Fruit fly (Drosophila melanogaster) ovary, adult (tissue): ENCODE data around the gene plh.
A peak's percentile ranks its signal among the peaks of the same experiment; 100 is the strongest.

ENCODE experiments used
- CG17801 ChIP-seq: fragments of 200-800 bp; optimal IDR thresholded peaks from 2 replicates; lab custom pipeline; 2019; ENCODE audit warnings: missing biosample characterization, mild to moderate bottlenecking, missing genetic modification characterization, moderate library complexity; ENCODE audit not compliant: partially characterized antibody

The plh gene

dm6 chr3R:4997399-4998203 is 13.2 kb downstream of the plh start:
- peak; percentile 65 for TF ChIP-seq CG17801

- no peak for TF ChIP-seq CG17801
Measured at dm6 chr3R:4996529-4996975, 14.3 kb downstream of the plh start.

DNA sequence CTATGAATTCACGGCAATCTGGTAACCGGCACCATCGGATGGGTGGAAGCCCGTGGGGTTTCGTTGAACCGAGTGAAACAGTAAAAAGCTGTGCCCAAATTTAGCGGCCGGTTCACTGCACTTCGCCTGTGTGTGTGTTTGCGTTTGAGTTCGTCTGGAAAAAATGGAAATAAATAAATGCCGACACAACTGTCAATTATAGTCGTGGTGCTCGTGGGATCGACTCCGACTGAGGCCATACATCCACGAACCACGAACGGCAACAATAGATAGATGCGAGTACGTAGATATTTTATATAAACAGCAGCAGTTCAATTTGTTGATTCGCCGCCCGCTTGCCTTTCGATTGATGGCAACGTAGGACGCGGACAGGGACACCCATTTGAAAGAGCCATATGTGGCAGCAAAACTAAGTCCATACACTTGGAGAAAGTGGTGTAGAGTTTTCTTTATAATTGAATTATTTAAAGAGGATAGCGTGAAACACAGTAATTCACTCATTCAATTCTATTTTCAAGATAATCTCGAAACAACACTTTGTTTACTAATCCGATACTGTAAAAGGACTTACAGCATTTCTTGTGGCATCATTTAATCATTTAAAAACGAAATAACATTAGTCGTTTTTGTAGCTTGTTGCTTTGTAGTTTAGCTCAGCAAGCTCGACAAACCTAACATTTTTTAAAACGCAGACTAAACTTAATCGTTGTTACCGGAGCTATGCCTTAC is 15.1 kb downstream of the plh start:
- TF ChIP-seq CG17801, result no peak

dm6 chr3R:4994659-4995058 is 16.2 kb downstream of the plh start:
- TF ChIP-seq CG17801, result no peak

DNA sequence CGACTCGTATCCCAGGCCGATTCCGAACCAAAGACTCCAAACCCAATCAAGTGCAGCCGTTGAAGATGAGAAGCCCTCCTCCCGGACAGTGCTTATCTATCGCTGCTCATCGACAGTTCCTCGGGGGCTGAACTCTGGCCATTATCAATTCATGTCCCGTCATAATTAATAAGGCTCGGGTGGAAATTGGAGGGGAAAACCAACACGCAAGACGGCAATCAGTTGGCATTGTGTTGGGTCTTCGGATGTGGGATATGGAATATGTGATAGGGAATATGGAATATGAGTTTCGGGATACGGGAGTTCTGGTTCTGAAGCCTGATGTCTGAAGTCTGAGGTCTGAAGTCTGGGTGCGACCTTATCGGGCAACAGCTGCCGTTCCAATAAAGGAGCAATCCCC is 17.4 kb downstream of the plh start:
- TF ChIP-seq CG17801, result no peak

dm6 chr3R:4992227-4992737 is 18.5 kb downstream of the plh start:
- no peak for TF ChIP-seq CG17801

dm6 chr3R:4989150-4990017 is 21.4 kb downstream of the plh start:
- TF ChIP-seq CG17801, result no peak

DNA sequence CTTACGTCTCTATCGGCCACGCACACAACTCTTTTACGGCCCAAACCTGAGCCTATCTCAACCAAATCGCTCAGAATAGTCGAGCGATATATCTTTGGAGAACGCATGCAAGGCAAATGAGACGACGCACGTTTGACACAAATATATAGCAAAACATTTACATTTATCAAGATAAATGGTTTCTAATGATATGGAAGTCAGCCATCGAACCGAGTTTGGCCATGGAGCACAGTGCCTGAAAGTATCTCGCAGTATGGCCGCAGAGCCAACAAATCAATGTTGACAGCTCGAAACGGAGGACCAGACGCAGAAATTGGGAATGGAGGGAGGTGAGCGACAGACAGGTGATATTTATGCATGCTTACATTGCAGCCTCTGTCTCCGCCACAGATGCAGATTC is 23.4 kb downstream of the plh start:
- TF ChIP-seq CG17801, result no peak

- no peak for TF ChIP-seq CG17801
Measured at dm6 chr3R:4986666-4987065, 24.2 kb downstream of the plh start.

- no peak for TF ChIP-seq CG17801
Measured at dm6 chr3R:4984688-4985087, 26.1 kb downstream of the plh start.

- TF ChIP-seq CG17801, result no peak
Measured at dm6 chr3R:4984132-4984531, 26.7 kb downstream of the plh start, which contains the start of gene CG14662. Gene CG14662 (minus strand): TSS chr3R:4984232.

- no peak for TF ChIP-seq CG17801
Measured at dm6 chr3R:4981076-4981593, 29.7 kb downstream of the plh start.

dm6 chr3R:4980069-4980797 is 30.6 kb downstream of the plh start:
- TF ChIP-seq CG17801, result no peak

DNA sequence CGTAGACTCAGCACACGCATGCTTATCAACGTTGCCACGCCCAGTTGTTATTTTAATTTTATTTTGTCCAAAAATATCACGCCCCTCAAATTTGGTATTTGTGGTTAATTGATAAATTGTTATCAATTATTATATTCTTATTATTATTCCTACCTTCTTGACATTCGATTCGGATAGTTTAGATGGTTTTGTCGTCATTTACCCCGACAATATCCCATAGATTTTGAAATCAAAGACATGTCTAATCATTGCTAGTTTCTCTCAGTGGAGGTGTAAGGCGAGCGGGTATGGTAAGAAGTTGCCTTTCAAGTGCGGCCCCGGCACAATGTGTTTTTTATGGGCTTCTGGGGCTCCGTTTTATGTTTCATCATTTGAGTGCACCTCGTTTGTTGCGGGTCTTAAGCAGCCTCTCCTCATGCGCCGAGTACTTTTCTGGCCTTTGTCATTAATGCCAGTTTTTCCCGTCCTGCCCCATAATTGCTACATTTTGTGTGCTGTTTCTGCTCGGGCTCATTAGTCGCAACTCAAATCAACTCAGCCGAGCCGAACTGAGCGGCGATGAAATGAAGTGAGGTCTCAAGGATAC is 31.6 kb downstream of the plh start:
- TF ChIP-seq CG17801, result no peak
